Fruit fly (Drosophila melanogaster): ENCODE results near the gene CG12278.

DNA sequence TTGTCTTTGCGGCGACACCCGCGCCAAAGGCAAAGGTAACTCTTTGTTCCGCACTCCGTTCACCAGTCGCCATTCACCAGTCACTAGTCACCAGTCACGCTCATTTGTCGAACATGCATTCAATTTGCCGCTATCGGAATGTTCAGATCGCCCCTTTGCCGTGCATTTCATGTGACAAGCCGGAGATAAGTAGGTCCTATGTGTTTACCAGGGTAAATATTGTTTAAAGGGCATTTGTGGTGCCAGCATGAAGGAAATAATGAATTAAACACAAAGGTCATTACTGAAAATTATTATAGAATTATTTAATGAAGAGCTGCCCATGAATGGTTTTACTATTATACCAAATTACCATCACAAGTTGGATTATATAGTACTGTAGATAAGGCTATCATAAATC lies 42.7 kb upstream of the CG12278 start:
- TF ChIP-seq usp (GFP tag; optimal IDR thresholded peaks at IDR 0.05) (no peak), lilli (GFP tag; optimal IDR thresholded peaks at IDR 0.05) (no peak), maf-S (GFP tag; optimal IDR thresholded peaks at IDR 0.05) (no peak), trem (tag; optimal IDR thresholded peaks at IDR 0.05) (no peak), dimm (GFP tag; IDR thresholded peaks at IDR 0.05) (no peak), MTF-1 (GFP tag; optimal IDR thresholded peaks at IDR 0.05; ENCODE audit: borderline replicate concordance) (peak; percentile 9), CG12942 (GFP tag; optimal IDR thresholded peaks at IDR 0.05) (no peak), GATAe (GFP tag; conservative IDR thresholded peaks at IDR 0.05) (no peak; the same call in 1 of the 2 replicates), toy (GFP tag; IDR thresholded peaks at IDR 0.05) (no peak), gcm (GFP tag; optimal IDR thresholded peaks at IDR 0.05) (peak; percentile 3), CG7745 (tag; optimal IDR thresholded peaks at IDR 0.05) (no peak), h (optimal IDR thresholded peaks at IDR 0.05) (no peak), CG8089 (GFP tag; optimal IDR thresholded peaks at IDR 0.05) (no peak), fd96Cb (tag; optimal IDR thresholded peaks at IDR 0.05) (no peak)
